Worm (Caenorhabditis elegans): ENCODE data around the gene K10G4.10.
A peak's percentile ranks its signal among the peaks of the same experiment; 100 is the strongest.

K10G4.10 gene

ce11 chrV:17307926-17308325 is 34.6 kb downstream of the K10G4.10 start:
- no peak for TF ChIP-seq egl-27 (tag; optimal IDR thresholded peaks at IDR 0.05)

- TF ChIP-seq egl-5 (tag; optimal IDR thresholded peaks at IDR 0.05) (no peak), lsy-12 (tag; optimal IDR thresholded peaks at IDR 0.05) (no peak), elt-3 (tag; optimal IDR thresholded peaks at IDR 0.05) (no peak), lin-15B (tag; optimal IDR thresholded peaks at IDR 0.05) (no peak), ceh-9 (tag; optimal IDR thresholded peaks at IDR 0.05) (no peak), aly-2 (tag; optimal IDR thresholded peaks at IDR 0.05) (no peak), ZK546.5 (tag; optimal IDR thresholded peaks at IDR 0.05) (no peak), nhr-12 (tag; optimal IDR thresholded peaks at IDR 0.05) (no peak), elt-2 (tag; optimal IDR thresholded peaks at IDR 0.05) (no peak), hmg-11 (tag; optimal IDR thresholded peaks at IDR 0.05) (no peak), nhr-25 (tag; optimal IDR thresholded peaks at IDR 0.05) (no peak), nhr-23 (tag; optimal IDR thresholded peaks at IDR 0.05) (no peak), lin-39 (tag; optimal IDR thresholded peaks at IDR 0.05) (no peak), unc-62 (GFP tag; optimal IDR thresholded peaks at IDR 0.05) (no peak), ztf-4 (tag; optimal IDR thresholded peaks at IDR 0.05) (no peak), nhr-11 (tag; optimal IDR thresholded peaks at IDR 0.05) (no peak)
These were observed 39.0 kb downstream of the K10G4.10 start, which contains the start of gene Y61B8B.3 for ce11 chrV:17312386-17312785. Gene Y61B8B.3, minus strand, starts transcription at chrV:17312486.

ce11 chrV:17315063-17315462 is 41.7 kb downstream of the K10G4.10 start, which contains the start of gene F31E9.6:
Gene F31E9.6, minus strand, starts transcription at chrV:17315153.
- TF ChIP-seq daf-12 (tag; optimal IDR thresholded peaks at IDR 0.05), result no peak
- no peak for TF ChIP-seq nhr-77 (tag; optimal IDR thresholded peaks at IDR 0.05)
- no peak for TF ChIP-seq ZK546.5 (tag; optimal IDR thresholded peaks at IDR 0.05)
- TF ChIP-seq zag-1 (tag; optimal IDR thresholded peaks at IDR 0.05), result no peak
- no peak for TF ChIP-seq R02D3.7 (tag; optimal IDR thresholded peaks at IDR 0.05)
- no peak for TF ChIP-seq elt-2 (tag; optimal IDR thresholded peaks at IDR 0.05)
- no peak for TF ChIP-seq hmg-11 (tag; optimal IDR thresholded peaks at IDR 0.05)
- TF ChIP-seq ztf-11 (tag; optimal IDR thresholded peaks at IDR 0.05), result no peak
- TF ChIP-seq snpc-4 (tag; optimal IDR thresholded peaks at IDR 0.05), result no peak
- TF ChIP-seq jun-1 (tag; optimal IDR thresholded peaks at IDR 0.05), result no peak
- no peak for TF ChIP-seq nhr-12 (tag; optimal IDR thresholded peaks at IDR 0.05)
- TF ChIP-seq pha-4 (tag; optimal IDR thresholded peaks at IDR 0.05), result no peak

- no peak for TF ChIP-seq tbx-2 (tag; optimal IDR thresholded peaks at IDR 0.05)
- TF ChIP-seq skn-1 (tag; optimal IDR thresholded peaks at IDR 0.05), result no peak
- no peak for TF ChIP-seq nhr-25 (tag; optimal IDR thresholded peaks at IDR 0.05)
These were observed 43.9 kb downstream of the K10G4.10 start for ce11 chrV:17317297-17317696.

ce11 chrV:17317786-17318185 is 44.4 kb downstream of the K10G4.10 start, which contains the start of gene srz-58:
Gene srz-58, plus strand, starts transcription at chrV:17318147.
- TF ChIP-seq fos-1 (tag; optimal IDR thresholded peaks at IDR 0.05), result no peak

ce11 chrV:17322397-17322909 is 49.1 kb downstream of the K10G4.10 start, which contains the start of gene F31E9.3:
Gene F31E9.3, plus strand, starts transcription at chrV:17322590.
- TF ChIP-seq daf-12 (tag; optimal IDR thresholded peaks at IDR 0.05), result no peak
- TF ChIP-seq lin-39 (tag; optimal IDR thresholded peaks at IDR 0.05), result no peak
- TF ChIP-seq nhr-67 (tag; optimal IDR thresholded peaks at IDR 0.05), result no peak
- no peak for TF ChIP-seq nhr-28 (tag; optimal IDR thresholded peaks at IDR 0.05)
- TF ChIP-seq elt-2 (tag; optimal IDR thresholded peaks at IDR 0.05), result peak; percentile 70
- TF ChIP-seq pha-4 (tag; optimal IDR thresholded peaks at IDR 0.05), result peak; percentile 13
- no peak for TF ChIP-seq hmg-11 (tag; optimal IDR thresholded peaks at IDR 0.05)

ce11 chrV:17323876-17324275 is 50.5 kb downstream of the K10G4.10 start:
- TF ChIP-seq snpc-4 (tag; optimal IDR thresholded peaks at IDR 0.05), result no peak
- no peak for TF ChIP-seq hmg-11 (tag; optimal IDR thresholded peaks at IDR 0.05)
- no peak for TF ChIP-seq nhr-76 (tag; optimal IDR thresholded peaks at IDR 0.05)
- TF ChIP-seq lin-39 (tag; optimal IDR thresholded peaks at IDR 0.05), result no peak
- TF ChIP-seq unc-39 (tag; optimal IDR thresholded peaks at IDR 0.05), result no peak
- TF ChIP-seq sea-2 (GFP tag; optimal IDR thresholded peaks at IDR 0.05), result no peak
- no peak for TF ChIP-seq ztf-4 (tag; optimal IDR thresholded peaks at IDR 0.05)

All from whole organism, L3 larva.